Worm (Caenorhabditis elegans) whole organism, L3 larva: ENCODE results near the gene umps-1.

ENCODE experiments used
- fkh-10 ChIP-seq: sonication (generic microtip); optimal IDR thresholded peaks from 2 replicates; lab custom pipeline; 2017; ENCODE audit warnings: missing biosample characterization, missing genetic modification reagents, missing genetic modification characterization
- nhr-77 ChIP-seq: fragments of 150-350 bp; optimal IDR thresholded peaks from 2 replicates; lab custom pipeline; 2014; ENCODE audit warnings: missing biosample characterization, missing genetic modification characterization
- zag-1 ChIP-seq: fragments of 150-350 bp; optimal IDR thresholded peaks from 2 replicates; lab custom pipeline; 2014; ENCODE audit warnings: missing biosample characterization, missing genetic modification characterization

DNA sequence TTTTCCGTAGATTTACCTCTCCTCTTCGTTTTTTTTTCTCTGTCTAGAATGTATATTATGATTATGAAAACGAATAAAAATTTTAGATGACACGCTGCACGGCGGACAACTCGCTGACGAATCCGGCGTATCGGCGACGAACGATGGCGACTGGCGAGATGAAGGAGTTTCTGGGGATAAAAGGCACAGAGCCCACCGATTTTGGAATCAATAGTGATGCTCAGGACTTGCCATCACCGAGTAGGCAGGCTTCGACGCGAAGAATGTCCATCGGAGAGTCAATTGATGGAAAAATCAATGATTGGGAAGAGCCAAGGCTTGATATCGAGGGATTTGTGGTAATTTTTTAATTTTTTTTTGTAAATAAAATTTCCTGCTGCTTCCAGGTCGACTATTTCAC is 22.4 kb downstream of the umps-1 start, which contains the start of gene ced-9:
- no peak for TF ChIP-seq nhr-77 (tag; lab: Kevin White, UChicago)
- TF ChIP-seq fkh-10 (GFP tag; lab: Kevin White, UChicago) = no peak
- TF ChIP-seq zag-1 = no peak
